Worm (Caenorhabditis elegans): ENCODE data around the gene Y51H4A.23.
"Not testable (repeated sequence)": the region's sequence is repeated elsewhere in the genome, so short reads cannot be mapped to it uniquely, and the experiment has no call there.

Gene Y51H4A.23

ce11 chrIV:16722616-16723015, at the start of gene Y51H4A.23:
Y51H4A.23 (plus strand) TSS chrIV:16722916.
- TF ChIP-seq hlh-6, C08G9.2, unc-86 (tag; optimal IDR thresholded peaks at IDR 0.05): not testable (repeated sequence)

ce11 chrIV:16684224-16684623, 38.5 kb upstream of the Y51H4A.23 start:
- peak; percentile 47 for TF ChIP-seq elt-2 (tag; optimal IDR thresholded peaks at IDR 0.05)
- TF ChIP-seq C38D4.7 (GFP tag; optimal IDR thresholded peaks at IDR 0.05), result peak; percentile 19
- peak; percentile 31 for TF ChIP-seq che-1 (tag; optimal IDR thresholded peaks at IDR 0.05)
- peak; percentile 7 for TF ChIP-seq tbx-2 (tag; optimal IDR thresholded peaks at IDR 0.05)
- no peak for TF ChIP-seq elt-4 (tag; optimal IDR thresholded peaks at IDR 0.05)
- no peak for TF ChIP-seq lin-11 (tag; optimal IDR thresholded peaks at IDR 0.05)
- no peak for TF ChIP-seq gmeb-2 (tag; optimal IDR thresholded peaks at IDR 0.05)
- TF ChIP-seq nfya-1 (tag; optimal IDR thresholded peaks at IDR 0.05), result peak; percentile 15
- TF ChIP-seq ttx-3 (tag; optimal IDR thresholded peaks at IDR 0.05), result peak; percentile 29
- no peak for TF ChIP-seq nhr-11 (tag; optimal IDR thresholded peaks at IDR 0.05)
- TF ChIP-seq ceh-19 (GFP tag; optimal IDR thresholded peaks at IDR 0.05), result peak; percentile 33
- TF ChIP-seq fax-1 (tag; optimal IDR thresholded peaks at IDR 0.05), result no peak
- TF ChIP-seq unc-42 (tag; optimal IDR thresholded peaks at IDR 0.05), result no peak
- TF ChIP-seq ceh-6 (GFP tag; optimal IDR thresholded peaks at IDR 0.05), result peak; percentile 34
- peak; percentile 32 for TF ChIP-seq nhr-232 (tag; optimal IDR thresholded peaks at IDR 0.05)
- peak; percentile 1 for TF ChIP-seq sox-4 (tag; optimal IDR thresholded peaks at IDR 0.05)
- 0 out of 2 replicates have a peak, but pooled peaks have one; percentile 32 for TF ChIP-seq unc-3 (GFP tag; conservative IDR thresholded peaks at IDR 0.05)
- TF ChIP-seq unc-3 (tag; optimal IDR thresholded peaks at IDR 0.05), result no peak
- TF ChIP-seq ama-1 (optimal IDR thresholded peaks at IDR 0.05), result no peak
- peak; percentile 7 for TF ChIP-seq C08G9.2 (tag; optimal IDR thresholded peaks at IDR 0.05)
- TF ChIP-seq T23F11.4 (GFP tag; optimal IDR thresholded peaks at IDR 0.05), result no peak
- TF ChIP-seq ceh-45 (GFP tag; IDR thresholded peaks at IDR 0.05), result no peak
- peak; percentile 48 for TF ChIP-seq madf-2 (tag; optimal IDR thresholded peaks at IDR 0.05)
- TF ChIP-seq pqm-1 (tag; optimal IDR thresholded peaks at IDR 0.05), result no peak
- TF ChIP-seq pha-4 (tag; optimal IDR thresholded peaks at IDR 0.05), result no peak

- TF ChIP-seq C08G9.2 (tag; optimal IDR thresholded peaks at IDR 0.05), result no peak
- TF ChIP-seq che-1 (tag; optimal IDR thresholded peaks at IDR 0.05), result no peak
- no peak for TF ChIP-seq lim-6 (tag; optimal IDR thresholded peaks at IDR 0.05)
- TF ChIP-seq pqm-1 (tag; optimal IDR thresholded peaks at IDR 0.05), result no peak
- TF ChIP-seq C38D4.7 (GFP tag; optimal IDR thresholded peaks at IDR 0.05), result no peak
- TF ChIP-seq ceh-48 (tag; optimal IDR thresholded peaks at IDR 0.05), result no peak
- no peak for TF ChIP-seq zip-5 (tag; optimal IDR thresholded peaks at IDR 0.05)
- TF ChIP-seq eyg-1 (tag; optimal IDR thresholded peaks at IDR 0.05), result no peak
- no peak for TF ChIP-seq odd-2 (tag; optimal IDR thresholded peaks at IDR 0.05)
- TF ChIP-seq K02D7.2 (tag; optimal IDR thresholded peaks at IDR 0.05), result no peak
- no peak for TF ChIP-seq unc-55 (GFP tag; optimal IDR thresholded peaks at IDR 0.05)
- no peak for TF ChIP-seq pat-9 (tag; optimal IDR thresholded peaks at IDR 0.05)
- TF ChIP-seq ceh-14 (tag; optimal IDR thresholded peaks at IDR 0.05), result no peak
- no peak for TF ChIP-seq fkh-6 (tag; optimal IDR thresholded peaks at IDR 0.05)
- TF ChIP-seq ceh-19 (GFP tag; optimal IDR thresholded peaks at IDR 0.05), result no peak
- TF ChIP-seq nhr-232 (tag; optimal IDR thresholded peaks at IDR 0.05), result no peak
- TF ChIP-seq ceh-22 (tag; optimal IDR thresholded peaks at IDR 0.05), result no peak
- no peak for TF ChIP-seq ceh-45 (GFP tag; IDR thresholded peaks at IDR 0.05)
- TF ChIP-seq nhr-11 (tag; optimal IDR thresholded peaks at IDR 0.05), result no peak
- no peak for TF ChIP-seq elt-2 (tag; optimal IDR thresholded peaks at IDR 0.05)
These were observed 28.1 kb upstream of the Y51H4A.23 start, which contains the start of gene Y51H4A.941 for ce11 chrIV:16694567-16694966. Y51H4A.941 (minus strand) TSS chrIV:16694667.

- no peak for TF ChIP-seq nhr-232 (tag; optimal IDR thresholded peaks at IDR 0.05)
- no peak for TF ChIP-seq nhr-11 (tag; optimal IDR thresholded peaks at IDR 0.05)
- no peak for TF ChIP-seq lin-11 (tag; optimal IDR thresholded peaks at IDR 0.05)
- no peak for TF ChIP-seq fkh-6 (tag; optimal IDR thresholded peaks at IDR 0.05)
- no peak for TF ChIP-seq pha-2 (tag; optimal IDR thresholded peaks at IDR 0.05)
- TF ChIP-seq sox-4 (tag; optimal IDR thresholded peaks at IDR 0.05), result no peak
- TF ChIP-seq Y22D7AL.16 (tag; optimal IDR thresholded peaks at IDR 0.05), result no peak
These were observed 26.3 kb upstream of the Y51H4A.23 start for ce11 chrIV:16696422-16696821.

All from whole organism, late embryonic.